Fruit fly (Drosophila melanogaster) whole organism, embryonic: ENCODE data around the gene Secp43.

Experiments used
- Atf3 ChIP-seq: fragments of 200-800 bp; sonication (Bioruptor generic); optimal IDR thresholded peaks from 3 replicates; lab custom pipeline; 2016; ENCODE audit warnings: missing biosample characterization, missing genetic modification characterization
- BEAF-32 ChIP-seq: fragments of 200-800 bp; sonication (Bioruptor generic); optimal IDR thresholded peaks from 3 replicates; lab custom pipeline; 2017; ENCODE audit warnings: missing biosample characterization, missing genetic modification characterization, mild to moderate bottlenecking, moderate library complexity, missing genetic modification reagents
- CG10959 ChIP-seq: fragments of 200-800 bp; sonication (Bioruptor generic); IDR thresholded peaks from 2 replicates; pipeline ENCODE4 v1.3.6; 2022; ENCODE audit warnings: missing biosample characterization, missing genetic modification characterization
- CG10979 ChIP-seq: fragments of 200-800 bp; sonication (Bioruptor generic); optimal IDR thresholded peaks from 2 replicates; lab custom pipeline; 2018; ENCODE audit warnings: missing biosample characterization, mild to moderate bottlenecking, missing genetic modification characterization, moderate library complexity
- CG11560 ChIP-seq: fragments of 200-800 bp; sonication (Bioruptor generic); IDR thresholded peaks from 3 replicates; pipeline ENCODE4 v1.3.6; 2022; ENCODE audit warnings: missing biosample characterization, missing genetic modification characterization
- CG13296 ChIP-seq: fragments of 200-800 bp; sonication (Bioruptor generic); optimal IDR thresholded peaks from 3 replicates; lab custom pipeline; 2018; ENCODE audit warnings: missing biosample characterization, mild to moderate bottlenecking, missing genetic modification characterization
- CG13624 ChIP-seq: fragments of 200-800 bp; sonication (Bioruptor generic); optimal IDR thresholded peaks from 2 replicates; lab custom pipeline; 2016; ENCODE audit warnings: missing biosample characterization, missing genetic modification characterization
- CG14050 ChIP-seq: fragments of 200-800 bp; sonication (Bioruptor generic); IDR thresholded peaks from 3 replicates; pipeline ENCODE4 v1.3.6; 2022; ENCODE audit warnings: missing biosample characterization, missing genetic modification characterization
- CG14860 ChIP-seq: fragments of 200-800 bp; sonication (Bioruptor generic); IDR thresholded peaks from 3 replicates; pipeline ENCODE4 v1.3.6; 2022; ENCODE audit warnings: missing biosample characterization, missing genetic modification characterization; ENCODE audit not compliant: partially characterized antibody
- CG16813 ChIP-seq: fragments of 200-800 bp; sonication (Bioruptor generic); IDR thresholded peaks from 3 replicates; pipeline ENCODE4 v1.3.6; 2022; ENCODE audit warnings: missing biosample characterization, missing genetic modification characterization; ENCODE audit not compliant: partially characterized antibody
- CG17829 ChIP-seq: fragments of 200-800 bp; optimal IDR thresholded peaks from 2 replicates; lab custom pipeline; 2019; ENCODE audit warnings: missing biosample characterization, mild to moderate bottlenecking, missing genetic modification characterization, moderate library complexity
- CG30020 ChIP-seq: fragments of 200-800 bp; optimal IDR thresholded peaks from 2 replicates; lab custom pipeline; 2019; ENCODE audit warnings: missing biosample characterization, mild to moderate bottlenecking, missing genetic modification characterization, moderate library complexity
- CG3065 ChIP-seq: fragments of 200-800 bp; sonication (Bioruptor generic); optimal IDR thresholded peaks from 2 replicates; lab custom pipeline; 2016; ENCODE audit warnings: missing biosample characterization, missing genetic modification characterization
- CG31388 ChIP-seq: fragments of 200-800 bp; sonication (Bioruptor generic); optimal IDR thresholded peaks from 2 replicates; lab custom pipeline; 2016; ENCODE audit warnings: missing biosample characterization, missing genetic modification characterization
- CG32767 ChIP-seq: fragments of 200-800 bp; sonication (Bioruptor generic); IDR thresholded peaks from 2 replicates; pipeline ENCODE4 v1.3.6; 2022; ENCODE audit warnings: missing biosample characterization, missing genetic modification characterization
- CG34224 ChIP-seq: fragments of 200-800 bp; sonication (Bioruptor generic); IDR thresholded peaks from 3 replicates; pipeline ENCODE4 v1.3.6; 2022; ENCODE audit warnings: missing biosample characterization, missing genetic modification characterization; ENCODE audit not compliant: partially characterized antibody
- CG4617 ChIP-seq: fragments of 200-800 bp; sonication (Bioruptor generic); optimal IDR thresholded peaks from 3 replicates; lab custom pipeline; 2016; ENCODE audit warnings: missing biosample characterization, missing genetic modification characterization, borderline replicate concordance
- CG6791 ChIP-seq: fragments of 200-800 bp; sonication (Bioruptor generic); IDR thresholded peaks from 3 replicates; pipeline ENCODE4 v1.3.6; 2022; ENCODE audit warnings: missing biosample characterization, missing genetic modification characterization; ENCODE audit not compliant: partially characterized antibody
- CG8478 ChIP-seq: fragments of >200 bp; optimal IDR thresholded peaks from 2 replicates; lab custom pipeline; 2018
- CHES-1-like ChIP-seq: fragments of 200-800 bp; sonication (Bioruptor generic); optimal IDR thresholded peaks from 2 replicates; lab custom pipeline; 2016; ENCODE audit warnings: missing biosample characterization, missing genetic modification characterization
- Dref ChIP-seq: fragments of 200-800 bp; sonication (Bioruptor generic); IDR thresholded peaks from 2 replicates; pipeline ENCODE4 v1.3.6; 2022; ENCODE audit warnings: missing biosample characterization, missing genetic modification characterization
- E2f2 ChIP-seq: fragments of 200-800 bp; sonication (Bioruptor generic); IDR thresholded peaks from 2 replicates; pipeline ENCODE4 v1.3.6; 2022; ENCODE audit warnings: missing biosample characterization, missing genetic modification characterization
- Elba2 ChIP-seq: fragments of 200-800 bp; sonication (Bioruptor generic); optimal IDR thresholded peaks from 3 replicates; lab custom pipeline; 2016; ENCODE audit warnings: missing biosample characterization, missing genetic modification characterization
- Jarid2 ChIP-seq: fragments of 200-800 bp; sonication (Bioruptor generic); optimal IDR thresholded peaks from 3 replicates; lab custom pipeline; 2017; ENCODE audit warnings: mild to moderate bottlenecking, missing biosample characterization, missing genetic modification reagents, missing genetic modification characterization
- MESR4 ChIP-seq: fragments of 200-800 bp; sonication (Bioruptor generic); optimal IDR thresholded peaks from 2 replicates; lab custom pipeline; 2018; ENCODE audit warnings: missing biosample characterization, mild to moderate bottlenecking, missing genetic modification characterization, moderate library complexity
- NK7.1 ChIP-seq: fragments of 200-800 bp; sonication (Bioruptor generic); optimal IDR thresholded peaks from 3 replicates; lab custom pipeline; 2016; ENCODE audit warnings: missing biosample characterization, missing genetic modification characterization
- Sry-δ ChIP-seq: fragments of 200-800 bp; sonication (Bioruptor generic); optimal IDR thresholded peaks from 2 replicates; lab custom pipeline; 2016; ENCODE audit warnings: missing biosample characterization, missing genetic modification characterization
- Stat92E ChIP-seq, 3 experiments: fragments of >200 bp in 2 of 3; fragments of 200-800 bp in 1 of 3; sonication (Bioruptor generic) in 1 of 3; optimal IDR thresholded peaks; 2 replicates each; lab custom pipeline; 2017 to 2019; ENCODE audit warnings: missing biosample characterization in 3 of 3, missing genetic modification characterization in 3 of 3, mild to moderate bottlenecking in 1 of 3, moderate library complexity in 1 of 3
- amos ChIP-seq: fragments of 200-800 bp; sonication (Bioruptor generic); IDR thresholded peaks from 2 replicates; pipeline ENCODE4 v1.3.6; 2022; ENCODE audit warnings: missing biosample characterization, missing genetic modification characterization; ENCODE audit not compliant: partially characterized antibody
- ara ChIP-seq: fragments of 200-800 bp; sonication (Bioruptor generic); IDR thresholded peaks from 2 replicates; pipeline ENCODE4 v1.3.6; 2022; ENCODE audit warnings: missing biosample characterization, missing genetic modification characterization
- bbx ChIP-seq: fragments of 200-800 bp; sonication (Bioruptor generic); IDR thresholded peaks from 2 replicates; pipeline ENCODE4 v1.3.6; 2022; ENCODE audit warnings: missing biosample characterization, missing genetic modification characterization; ENCODE audit not compliant: partially characterized antibody
- disco-r ChIP-seq: fragments of 200-800 bp; sonication (Bioruptor generic); optimal IDR thresholded peaks from 2 replicates; lab custom pipeline; 2016; ENCODE audit warnings: missing biosample characterization, missing genetic modification characterization
- hbn ChIP-seq: fragments of 200-800 bp; sonication (Bioruptor generic); IDR thresholded peaks from 2 replicates; pipeline ENCODE4 v1.3.6; 2022; ENCODE audit warnings: missing biosample characterization, missing genetic modification characterization; ENCODE audit not compliant: partially characterized antibody
- mirr ChIP-seq: fragments of 200-800 bp; sonication (Bioruptor generic); optimal IDR thresholded peaks from 3 replicates; lab custom pipeline; 2018; ENCODE audit warnings: missing biosample characterization, mild to moderate bottlenecking, missing genetic modification characterization
- pan ChIP-seq, 4 experiments: fragments of >200 bp in 3 of 4; fragments of 200-800 bp in 1 of 4; sonication (Bioruptor generic) in 1 of 4; optimal IDR thresholded peaks in 3 of 4; IDR thresholded peaks in 1 of 4; 2 replicates each; pipeline versions ENCODE4 v1.3.6 to Lab custom; 2017 to 2022; ENCODE audit warnings: missing biosample characterization in 2 of 4, missing genetic modification characterization in 2 of 4, mixed read lengths in 1 of 4
- pfk ChIP-seq: fragments of 200-800 bp; sonication (Bioruptor generic); optimal IDR thresholded peaks from 2 replicates; lab custom pipeline; 2018; ENCODE audit warnings: missing biosample characterization, mild to moderate bottlenecking, missing genetic modification characterization, moderate library complexity
- phol ChIP-seq: fragments of 200-800 bp; sonication (Bioruptor generic); optimal IDR thresholded peaks from 3 replicates; lab custom pipeline; 2018; ENCODE audit warnings: missing biosample characterization, mild to moderate bottlenecking, missing genetic modification characterization, moderate library complexity
- pum ChIP-seq: fragments of 200-800 bp; sonication (Bioruptor generic); optimal IDR thresholded peaks from 2 replicates; lab custom pipeline; 2016; ENCODE audit warnings: missing biosample characterization, missing genetic modification characterization
- pzg ChIP-seq: fragments of 200-800 bp; sonication (Bioruptor generic); optimal IDR thresholded peaks from 3 replicates; lab custom pipeline; 2018; ENCODE audit warnings: missing biosample characterization, mild to moderate bottlenecking, missing genetic modification characterization, moderate library complexity
- row ChIP-seq: fragments of 200-800 bp; sonication (Bioruptor generic); IDR thresholded peaks from 3 replicates; pipeline ENCODE4 v1.3.6; 2022; ENCODE audit warnings: missing biosample characterization, missing genetic modification characterization
- sisA ChIP-seq: fragments of 200-800 bp; sonication (Bioruptor generic); IDR thresholded peaks from 2 replicates; pipeline ENCODE4 v1.3.6; 2022; ENCODE audit warnings: missing biosample characterization, missing genetic modification characterization
- stwl ChIP-seq: fragments of 200-800 bp; sonication (Bioruptor generic); optimal IDR thresholded peaks from 3 replicates; lab custom pipeline; 2018; ENCODE audit warnings: missing biosample characterization, mild to moderate bottlenecking, missing genetic modification characterization, moderate library complexity
- trem ChIP-seq: fragments of 200-800 bp; optimal IDR thresholded peaks from 3 replicates; lab custom pipeline; 2019; ENCODE audit warnings: missing biosample characterization, mild to moderate bottlenecking, missing genetic modification characterization, moderate library complexity
- unc-4 ChIP-seq: fragments of 200-800 bp; sonication (Bioruptor generic); IDR thresholded peaks from 2 replicates; pipeline ENCODE4 v1.3.6; 2022; ENCODE audit warnings: missing biosample characterization, missing genetic modification characterization; ENCODE audit not compliant: partially characterized antibody
- usp ChIP-seq: fragments of >200 bp; optimal IDR thresholded peaks from 2 replicates; lab custom pipeline; 2017; ENCODE audit warnings: missing biosample characterization, missing genetic modification characterization
- vnd ChIP-seq: fragments of 200-800 bp; sonication (Bioruptor generic); IDR thresholded peaks from 3 replicates; pipeline ENCODE4 v1.3.6; 2022; ENCODE audit warnings: missing biosample characterization, missing genetic modification characterization; ENCODE audit not compliant: partially characterized antibody
- zfh1 ChIP-seq: fragments of 200-800 bp; sonication (Bioruptor generic); IDR thresholded peaks from 3 replicates; pipeline ENCODE4 v1.3.6; 2022; ENCODE audit warnings: missing biosample characterization, missing genetic modification characterization

Secp43 gene

DNA sequence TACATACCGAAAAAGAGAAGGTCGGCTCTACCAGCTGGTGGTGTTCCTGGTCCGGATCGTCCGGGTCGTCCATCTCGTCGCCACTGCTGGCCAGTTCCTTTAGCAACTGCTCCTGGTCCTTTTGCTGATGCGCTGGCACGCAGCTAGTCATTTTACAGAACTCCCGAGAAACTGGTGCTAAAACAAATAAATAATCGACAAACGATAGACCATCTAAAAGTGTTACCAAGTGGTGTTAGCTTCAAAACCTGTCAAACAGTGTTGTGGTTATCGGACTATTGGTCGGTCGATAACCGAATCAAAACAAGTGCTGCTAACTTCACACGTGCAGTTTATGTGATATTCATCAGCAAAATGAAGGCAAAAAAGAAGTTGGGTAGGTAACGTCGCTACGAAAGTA is 9.8 kb downstream of the Secp43 start, which contains the start of the genes morgue and Elp3 (continued):
- TF ChIP-seq hbn (GFP tag; lab: Robert Waterston, UW) (peak; percentile 51), Stat92E (GFP tag; optimal IDR thresholded peaks at IDR 0.05; lab: Kevin White, UChicago) (peak in 1 of 3 experiments; percentile 23), unc-4 (GFP tag; lab: Robert Waterston, UW) (peak; percentile 56), CG32767 (peak; percentile 22; the same call in 1 of the 2 replicates), CG11560 (peak; percentile 60; the same call in 1 of the 3 replicates), phol (tag; lab: Kevin White, UChicago) (peak; percentile 11), E2f2 (peak; percentile 39; the same call in 1 of the 2 replicates), amos (GFP tag; lab: Robert Waterston, UW) (peak; percentile 68; the same call in 1 of the 2 replicates), sisA (GFP tag; lab: Robert Waterston, UW) (no peak), CG14050 (no peak), CG30020 (tag; lab: Kevin White, UChicago) (peak; percentile 25), CG8478 (lab: Kevin White, UChicago) (no peak), mirr (GFP tag; lab: Kevin White, UChicago) (peak; percentile 14), disco-r (no peak), Elba2 (GFP tag; lab: Kevin White, UChicago) (peak; percentile 56), CG4617 (peak; percentile 86), CG13624 (GFP tag; lab: Kevin White, UChicago) (no peak), BEAF-32 (GFP tag; lab: Kevin White, UChicago) (peak; percentile 50)

DNA sequence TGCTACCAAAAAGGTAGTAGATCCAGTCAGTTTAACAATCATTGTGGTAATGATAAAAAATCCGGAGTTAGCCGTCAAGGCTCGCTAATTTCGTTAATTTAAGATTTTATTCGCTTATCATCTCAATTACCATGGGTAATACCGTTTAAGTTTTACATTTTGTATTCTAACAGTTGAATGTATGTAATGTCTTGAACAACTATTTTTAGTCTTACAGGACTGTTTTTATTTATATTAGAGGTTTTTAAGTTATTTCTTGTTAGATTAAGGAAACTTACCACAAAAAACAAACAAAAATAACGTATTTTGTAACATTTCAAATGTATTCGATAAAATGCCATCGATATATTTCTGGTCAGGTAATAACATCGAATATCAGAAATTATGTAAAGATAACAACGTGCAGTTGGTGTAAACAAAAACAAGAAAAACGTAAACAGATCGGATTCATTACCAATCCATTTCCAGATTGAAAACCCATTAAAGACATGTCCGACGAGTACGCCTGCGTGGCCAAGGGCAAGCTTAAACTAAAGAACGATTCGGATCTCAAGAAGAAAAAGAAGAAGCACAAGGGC is 12.2 kb downstream of the Secp43 start, which contains the start of the genes Sfp24F and CG15432:
Sfp24F (minus strand) TSS at position 51 of the 578 bp plus-strand sequence.
CG15432 (plus strand) TSS at position 311 of the 578 bp plus-strand sequence.
- TF ChIP-seq bbx (GFP tag; lab: Robert Waterston, UW) (peak; percentile 41; the same call in 1 of the 2 replicates), pfk (GFP tag; lab: Kevin White, UChicago) (no peak), vnd (GFP tag; lab: Robert Waterston, UW) (0 out of 3 replicates have a peak, but pooled peaks have one; percentile 29), CG6791 (GFP tag; lab: Robert Waterston, UW) (peak; percentile 61; the same call in 1 of the 3 replicates), hbn (GFP tag; lab: Robert Waterston, UW) (peak; percentile 46), usp (no peak), Sry-δ (GFP tag; lab: Kevin White, UChicago) (peak; percentile 51), CG4617 (peak; percentile 38), row (no peak), CG17829 (tag; lab: Kevin White, UChicago) (no peak), CG34224 (peak; percentile 63; the same call in 2 of the 3 replicates), CG10959 (GFP tag; lab: Robert Waterston, UW) (no peak), NK7.1 (GFP tag; lab: Kevin White, UChicago) (no peak), Atf3 (GFP tag; lab: Kevin White, UChicago) (no peak), pum (GFP tag; lab: Kevin White, UChicago) (no peak), sisA (GFP tag; lab: Robert Waterston, UW) (no peak), stwl (tag; lab: Kevin White, UChicago) (peak; percentile 83), pzg (GFP tag; lab: Kevin White, UChicago) (peak; percentile 56), CG10979 (tag; lab: Kevin White, UChicago) (no peak), phol (tag; lab: Kevin White, UChicago) (no peak), zfh1 (no peak), CG13296 (GFP tag; lab: Kevin White, UChicago) (no peak), Dref (peak; percentile 83), MESR4 (GFP tag; lab: Kevin White, UChicago) (peak; percentile 30), CG31388 (GFP tag; lab: Kevin White, UChicago) (no peak), ara (no peak), CG3065 (GFP tag; lab: Kevin White, UChicago) (no peak), Jarid2 (GFP tag; lab: Kevin White, UChicago) (no peak), trem (tag; lab: Kevin White, UChicago) (peak; percentile 43), pan (optimal IDR thresholded peaks at IDR 0.05; lab: Kevin White, UChicago) (no peak), pan (GFP tag; optimal IDR thresholded peaks at IDR 0.05 in 1 of 2, IDR thresholded peaks at IDR 0.05 in 1 of 2) (no peak), CG16813 (GFP tag; lab: Robert Waterston, UW) (peak; percentile 43; the same call in 1 of the 3 replicates), CHES-1-like (GFP tag; lab: Kevin White, UChicago) (peak; percentile 5), CG14860 (no peak)
